Fruit fly (Drosophila melanogaster) whole organism, embryonic: Measurements from ENCODE around the gene CG42494.

ENCODE experiments used
- Atf3 ChIP-seq: fragments of 200-800 bp; sonication (Bioruptor generic); optimal IDR thresholded peaks from 3 replicates; lab custom pipeline; 2016; ENCODE audit warnings: missing biosample characterization, missing genetic modification characterization
- CG10462 ChIP-seq: fragments of 200-800 bp; sonication (Bioruptor generic); optimal IDR thresholded peaks from 2 replicates; lab custom pipeline; 2016; ENCODE audit warnings: missing biosample characterization, missing genetic modification characterization
- CG10543 ChIP-seq: fragments of 200-800 bp; sonication (Bioruptor generic); optimal IDR thresholded peaks from 3 replicates; lab custom pipeline; 2017; ENCODE audit warnings: missing biosample characterization, mild to moderate bottlenecking, missing genetic modification characterization, moderate library complexity
- CG12219 ChIP-seq: fragments of 200-800 bp; sonication (Bioruptor generic); optimal IDR thresholded peaks from 3 replicates; lab custom pipeline; 2018; ENCODE audit warnings: missing biosample characterization, mild to moderate bottlenecking, missing genetic modification characterization
- CG12391 ChIP-seq: fragments of 200-800 bp; sonication (Bioruptor generic); optimal IDR thresholded peaks from 3 replicates; lab custom pipeline; 2018; ENCODE audit warnings: missing biosample characterization, mild to moderate bottlenecking, missing genetic modification characterization, moderate library complexity
- CG12769 ChIP-seq: fragments of 200-800 bp; sonication (Bioruptor generic); optimal IDR thresholded peaks from 2 replicates; lab custom pipeline; 2019; ENCODE audit warnings: missing biosample characterization, mild to moderate bottlenecking, missing genetic modification characterization, moderate library complexity
- CG13424 ChIP-seq: fragments of 200-800 bp; sonication (Bioruptor generic); optimal IDR thresholded peaks from 2 replicates; lab custom pipeline; 2019; ENCODE audit warnings: missing biosample characterization, mild to moderate bottlenecking, missing genetic modification characterization, moderate library complexity
- CG13894 ChIP-seq: fragments of 200-800 bp; sonication (Bioruptor generic); optimal IDR thresholded peaks from 3 replicates; lab custom pipeline; 2018; ENCODE audit warnings: missing biosample characterization, mild to moderate bottlenecking, missing genetic modification characterization, moderate library complexity
- CG14860 ChIP-seq: fragments of 200-800 bp; sonication (Bioruptor generic); IDR thresholded peaks from 3 replicates; pipeline ENCODE4 v1.3.6; 2022; ENCODE audit warnings: missing biosample characterization, missing genetic modification characterization; ENCODE audit not compliant: partially characterized antibody
- CG1529 ChIP-seq: fragments of 200-800 bp; sonication (Bioruptor generic); optimal IDR thresholded peaks from 3 replicates; lab custom pipeline; 2018; ENCODE audit warnings: missing biosample characterization, missing genetic modification characterization
- CG17829 ChIP-seq: fragments of 200-800 bp; optimal IDR thresholded peaks from 2 replicates; lab custom pipeline; 2019; ENCODE audit warnings: missing biosample characterization, mild to moderate bottlenecking, missing genetic modification characterization, moderate library complexity
- CG2129 ChIP-seq: fragments of 200-800 bp; sonication (Bioruptor generic); IDR thresholded peaks from 2 replicates; pipeline ENCODE4 v1.3.6; 2022; ENCODE audit warnings: missing biosample characterization, missing genetic modification characterization; ENCODE audit not compliant: partially characterized antibody
- CG5180 ChIP-seq: fragments of 200-800 bp; sonication (Bioruptor generic); optimal IDR thresholded peaks from 3 replicates; lab custom pipeline; 2017; ENCODE audit warnings: missing biosample characterization, missing genetic modification characterization, mild to moderate bottlenecking, moderate library complexity, missing genetic modification reagents
- CG6654 ChIP-seq: fragments of 200-800 bp; sonication (Bioruptor generic); optimal IDR thresholded peaks from 2 replicates; lab custom pipeline; 2017; ENCODE audit warnings: missing biosample characterization, mild to moderate bottlenecking, missing genetic modification characterization
- CG6689 ChIP-seq: fragments of 200-800 bp; sonication (Bioruptor generic); IDR thresholded peaks from 2 replicates; pipeline ENCODE4 v1.3.6; 2022; ENCODE audit warnings: missing biosample characterization, missing genetic modification characterization
- CG6813 ChIP-seq: fragments of 200-800 bp; sonication (Bioruptor generic); optimal IDR thresholded peaks from 2 replicates; lab custom pipeline; 2017; ENCODE audit warnings: missing biosample characterization, missing genetic modification characterization, mild to moderate bottlenecking, moderate library complexity, missing genetic modification reagents
- CG7271 ChIP-seq: fragments of 200-800 bp; sonication (Bioruptor generic); optimal IDR thresholded peaks from 2 replicates; lab custom pipeline; 2018; ENCODE audit warnings: missing biosample characterization, mild to moderate bottlenecking, missing genetic modification characterization, moderate library complexity
- CG8089 ChIP-seq: fragments of 200-800 bp; sonication (Bioruptor generic); optimal IDR thresholded peaks from 3 replicates; lab custom pipeline; 2016; ENCODE audit warnings: missing biosample characterization, missing genetic modification characterization
- CTCF ChIP-seq: fragments of 200-800 bp; sonication (Bioruptor generic); optimal IDR thresholded peaks from 2 replicates; lab custom pipeline; 2017; ENCODE audit warnings: missing biosample characterization, mild to moderate bottlenecking, missing genetic modification characterization, moderate library complexity
- Doc3 ChIP-seq: fragments of 200-800 bp; sonication (Bioruptor generic); IDR thresholded peaks from 3 replicates; pipeline ENCODE4 v1.3.6; 2022; ENCODE audit warnings: missing biosample characterization, missing genetic modification characterization; ENCODE audit not compliant: partially characterized antibody
- Eip74EF ChIP-seq, 2 experiments: fragments of 200-800 bp in 1 of 2; fragments of >200 bp in 1 of 2; sonication (Bioruptor generic) in 1 of 2; optimal IDR thresholded peaks; 2 replicates each; lab custom pipeline; 2017 to 2019; ENCODE audit warnings: missing biosample characterization in 2 of 2, missing genetic modification characterization in 2 of 2, mild to moderate bottlenecking in 1 of 2, moderate library complexity in 1 of 2
- HmgD ChIP-seq: fragments of 200-800 bp; sonication (Bioruptor generic); optimal IDR thresholded peaks from 3 replicates; lab custom pipeline; 2016; ENCODE audit warnings: missing biosample characterization, missing genetic modification characterization
- Hmr ChIP-seq: fragments of 200-800 bp; sonication (Bioruptor generic); optimal IDR thresholded peaks from 3 replicates; lab custom pipeline; 2017; ENCODE audit warnings: mild to moderate bottlenecking, missing biosample characterization, missing genetic modification reagents, missing genetic modification characterization
- Hmx ChIP-seq: fragments of 200-800 bp; sonication (Bioruptor generic); optimal IDR thresholded peaks from 2 replicates; lab custom pipeline; 2016; ENCODE audit warnings: missing biosample characterization, missing genetic modification characterization
- NC2β ChIP-seq: fragments of 200-800 bp; sonication (Bioruptor generic); optimal IDR thresholded peaks from 2 replicates; lab custom pipeline; 2016; ENCODE audit warnings: missing biosample characterization, missing genetic modification characterization
- NK7.1 ChIP-seq: fragments of 200-800 bp; sonication (Bioruptor generic); optimal IDR thresholded peaks from 3 replicates; lab custom pipeline; 2016; ENCODE audit warnings: missing biosample characterization, missing genetic modification characterization
- Nf-YC ChIP-seq: fragments of 200-800 bp; optimal IDR thresholded peaks from 3 replicates; lab custom pipeline; 2019; ENCODE audit warnings: missing biosample characterization, mild to moderate bottlenecking, missing genetic modification characterization, moderate library complexity
- Ptx1 ChIP-seq: fragments of 200-800 bp; sonication (Bioruptor generic); IDR thresholded peaks from 2 replicates; pipeline ENCODE4 v1.3.6; 2022; ENCODE audit warnings: missing biosample characterization, missing genetic modification characterization
- Six4 ChIP-seq: fragments of 200-800 bp; sonication (Bioruptor generic); optimal IDR thresholded peaks from 2 replicates; lab custom pipeline; 2016; ENCODE audit warnings: missing biosample characterization, missing genetic modification characterization
- ato ChIP-seq: fragments of 200-800 bp; sonication (Bioruptor generic); IDR thresholded peaks from 2 replicates; pipeline ENCODE4 v1.3.6; 2022; ENCODE audit warnings: missing biosample characterization, missing genetic modification characterization; ENCODE audit not compliant: partially characterized antibody
- bcd ChIP-seq: fragments of 200-800 bp; sonication (Bioruptor generic); optimal IDR thresholded peaks from 2 replicates; lab custom pipeline; 2017; ENCODE audit warnings: missing biosample characterization, mild to moderate bottlenecking, missing genetic modification characterization
- ftz-f1 ChIP-seq: fragments of 200-800 bp; sonication (Bioruptor generic); optimal IDR thresholded peaks from 2 replicates; lab custom pipeline; 2016; ENCODE audit warnings: missing biosample characterization, missing genetic modification characterization
- fu2 ChIP-seq: fragments of 200-800 bp; sonication (Bioruptor generic); optimal IDR thresholded peaks from 2 replicates; lab custom pipeline; 2016; ENCODE audit warnings: missing biosample characterization, missing genetic modification characterization
- jumu ChIP-seq: fragments of 200-800 bp; sonication (Bioruptor generic); optimal IDR thresholded peaks from 3 replicates; lab custom pipeline; 2016; ENCODE audit warnings: missing biosample characterization, missing genetic modification characterization
- kay ChIP-seq: fragments of 200-800 bp; sonication (Bioruptor generic); optimal IDR thresholded peaks from 2 replicates; lab custom pipeline; 2016; ENCODE audit warnings: missing biosample characterization, missing genetic modification characterization
- lab ChIP-seq: fragments of 200-800 bp; sonication (Bioruptor generic); optimal IDR thresholded peaks from 3 replicates; lab custom pipeline; 2017; ENCODE audit warnings: missing biosample characterization, missing genetic modification characterization, mild to moderate bottlenecking, moderate library complexity, missing genetic modification reagents
- onecut ChIP-seq: fragments of 200-800 bp; sonication (Bioruptor generic); IDR thresholded peaks from 2 replicates; pipeline ENCODE4 v1.3.6; 2022; ENCODE audit warnings: missing biosample characterization, missing genetic modification characterization
- pan ChIP-seq, 4 experiments: fragments of >200 bp in 3 of 4; fragments of 200-800 bp in 1 of 4; sonication (Bioruptor generic) in 1 of 4; optimal IDR thresholded peaks in 3 of 4; IDR thresholded peaks in 1 of 4; 2 replicates each; pipeline versions ENCODE4 v1.3.6 to Lab custom; 2017 to 2022; ENCODE audit warnings: missing biosample characterization in 2 of 4, missing genetic modification characterization in 2 of 4, mixed read lengths in 1 of 4
- pita ChIP-seq: fragments of 200-800 bp; sonication (Bioruptor generic); optimal IDR thresholded peaks from 2 replicates; lab custom pipeline; 2017; ENCODE audit warnings: missing biosample characterization, mild to moderate bottlenecking, missing genetic modification characterization
- prd ChIP-seq, 3 experiments: fragments of >200 bp in 2 of 3; fragments of 200-800 bp in 1 of 3; sonication (Bioruptor generic) in 1 of 3; optimal IDR thresholded peaks in 2 of 3; IDR thresholded peaks in 1 of 3; 2 replicates in 2 of 3; 3 replicates in 1 of 3; pipeline versions ENCODE4 v1.3.6 to Lab custom; 2017 to 2022; ENCODE audit warnings: missing biosample characterization in 1 of 3, missing genetic modification characterization in 1 of 3
- pros ChIP-seq: fragments of 200-800 bp; sonication (Bioruptor generic); optimal IDR thresholded peaks from 3 replicates; lab custom pipeline; 2019; ENCODE audit warnings: missing biosample characterization, mild to moderate bottlenecking, missing genetic modification characterization, moderate library complexity
- pum ChIP-seq: fragments of 200-800 bp; sonication (Bioruptor generic); optimal IDR thresholded peaks from 2 replicates; lab custom pipeline; 2016; ENCODE audit warnings: missing biosample characterization, missing genetic modification characterization
- run ChIP-seq: fragments of 200-800 bp; sonication (Bioruptor generic); optimal IDR thresholded peaks from 3 replicates; lab custom pipeline; 2018; ENCODE audit warnings: missing biosample characterization, mild to moderate bottlenecking, missing genetic modification characterization
- ssp ChIP-seq: fragments of 200-800 bp; sonication (Bioruptor generic); IDR thresholded peaks from 2 replicates; pipeline ENCODE4 v1.3.6; 2022; ENCODE audit warnings: missing biosample characterization, missing genetic modification characterization
- tup ChIP-seq: fragments of 200-800 bp; sonication (Bioruptor generic); optimal IDR thresholded peaks from 2 replicates; lab custom pipeline; 2016; ENCODE audit warnings: missing biosample characterization, mild to moderate bottlenecking, missing genetic modification characterization, moderate library complexity
- tx ChIP-seq: fragments of 200-800 bp; sonication (Bioruptor generic); optimal IDR thresholded peaks from 2 replicates; lab custom pipeline; 2016; ENCODE audit warnings: missing biosample characterization, missing genetic modification characterization
- unpg ChIP-seq: fragments of 200-800 bp; sonication (Bioruptor generic); optimal IDR thresholded peaks from 3 replicates; lab custom pipeline; 2018; ENCODE audit warnings: missing biosample characterization, mild to moderate bottlenecking, missing genetic modification characterization, moderate library complexity
- wor ChIP-seq: fragments of 200-800 bp; sonication (Bioruptor generic); IDR thresholded peaks from 2 replicates; pipeline ENCODE4 v1.3.6; 2022; ENCODE audit warnings: missing biosample characterization, missing genetic modification characterization
- yki ChIP-seq: fragments of >200 bp; optimal IDR thresholded peaks from 3 replicates; lab custom pipeline; 2018
- zfh2 ChIP-seq: fragments of 200-800 bp; sonication (Bioruptor generic); optimal IDR thresholded peaks from 2 replicates; lab custom pipeline; 2016; ENCODE audit warnings: missing biosample characterization, missing genetic modification characterization

The CG42494 gene

dm6 chr3L:3194059-3194458, 9.9 kb downstream of the CG42494 start (continued):
- peak; percentile 43 for TF ChIP-seq NC2β (GFP tag; lab: Kevin White, UChicago)
- peak; percentile 95 for TF ChIP-seq CG12391 (tag; lab: Kevin White, UChicago)
- no peak for TF ChIP-seq pan (optimal IDR thresholded peaks at IDR 0.05; lab: Kevin White, UChicago)
- TF ChIP-seq pan (GFP tag; optimal IDR thresholded peaks at IDR 0.05 in 1 of 2, IDR thresholded peaks at IDR 0.05 in 1 of 2), result peak in 1 of 2 experiments; percentile 97
- TF ChIP-seq CG13894, result peak; percentile 89
- peak; percentile 29 for TF ChIP-seq jumu (GFP tag; lab: Kevin White, UChicago)
- TF ChIP-seq CG14860, result no peak
- peak; percentile 14 for TF ChIP-seq zfh2 (GFP tag; lab: Kevin White, UChicago)
- no peak for TF ChIP-seq yki (lab: Kevin White, UChicago)
- peak; percentile 93 for TF ChIP-seq CG13424 (tag; lab: Kevin White, UChicago)
- no peak for TF ChIP-seq Doc3
- peak; percentile 46 for TF ChIP-seq pum (GFP tag; lab: Kevin White, UChicago)
- peak; percentile 90 for TF ChIP-seq CG12769 (tag; lab: Kevin White, UChicago)
- peak; percentile 80 for TF ChIP-seq Nf-YC (tag; lab: Kevin White, UChicago)
- TF ChIP-seq CTCF (GFP tag; lab: Kevin White, UChicago), result peak; percentile 59
- no peak for TF ChIP-seq Hmx
- TF ChIP-seq CG6654, result peak; percentile 75
- TF ChIP-seq CG5180 (GFP tag; lab: Kevin White, UChicago), result peak; percentile 80
- TF ChIP-seq CG10543, result peak; percentile 59
- no peak for TF ChIP-seq ato (GFP tag; lab: Robert Waterston, UW)
- peak; percentile 95 for TF ChIP-seq Ptx1 (GFP tag; lab: Robert Waterston, UW)
- TF ChIP-seq lab (GFP tag; lab: Kevin White, UChicago), result peak; percentile 97
- TF ChIP-seq bcd, result peak; percentile 90
- TF ChIP-seq CG10462 (GFP tag; lab: Kevin White, UChicago), result peak; percentile 80
- TF ChIP-seq Hmr, result peak; percentile 94
- no peak for TF ChIP-seq CG2129 (GFP tag; lab: Robert Waterston, UW)
- TF ChIP-seq Eip74EF (GFP tag; optimal IDR thresholded peaks at IDR 0.05; lab: Kevin White, UChicago), result peak in 1 of 2 experiments; percentile 91
- peak; percentile 14 for TF ChIP-seq fu2
- peak; percentile 84 for TF ChIP-seq wor (GFP tag; lab: Robert Waterston, UW)
- TF ChIP-seq prd (optimal IDR thresholded peaks at IDR 0.05; lab: Kevin White, UChicago), result no peak
- TF ChIP-seq prd (GFP tag; IDR thresholded peaks at IDR 0.05; lab: Robert Waterston, UW), result peak; percentile 97
- TF ChIP-seq pros (GFP tag; lab: Kevin White, UChicago), result no peak
- TF ChIP-seq tx (GFP tag; lab: Kevin White, UChicago), result peak; percentile 5
- TF ChIP-seq NK7.1 (GFP tag; lab: Kevin White, UChicago), result peak; percentile 46
- TF ChIP-seq CG6813 (GFP tag; lab: Kevin White, UChicago), result peak; percentile 94
- TF ChIP-seq CG6689 (GFP tag; lab: Robert Waterston, UW), result peak; percentile 94
- TF ChIP-seq CG8089 (GFP tag; lab: Kevin White, UChicago), result no peak
- peak; percentile 91 for TF ChIP-seq onecut
- no peak for TF ChIP-seq pita (GFP tag; lab: Kevin White, UChicago)
- peak; percentile 79 for TF ChIP-seq ssp (GFP tag; lab: Robert Waterston, UW)
- TF ChIP-seq CG7271 (tag; lab: Kevin White, UChicago), result peak; percentile 92
- TF ChIP-seq run (tag; lab: Kevin White, UChicago), result peak; percentile 89
- TF ChIP-seq Six4 (GFP tag; lab: Kevin White, UChicago), result peak; percentile 91
- TF ChIP-seq kay (GFP tag; lab: Kevin White, UChicago), result peak; percentile 80
- TF ChIP-seq CG12219 (GFP tag; lab: Kevin White, UChicago), result peak; percentile 92
- TF ChIP-seq ftz-f1 (GFP tag; lab: Kevin White, UChicago), result no peak
- TF ChIP-seq tup (GFP tag; lab: Kevin White, UChicago), result peak; percentile 77
- TF ChIP-seq Atf3, result peak; percentile 4
- TF ChIP-seq CG1529 (GFP tag; lab: Kevin White, UChicago), result peak; percentile 88
- TF ChIP-seq HmgD (GFP tag; lab: Kevin White, UChicago), result no peak
- peak; percentile 95 for TF ChIP-seq CG17829 (tag; lab: Kevin White, UChicago)
- TF ChIP-seq unpg (GFP tag; lab: Kevin White, UChicago), result peak; percentile 95
